Worm (Caenorhabditis elegans) whole organism, L2 larva: ENCODE results near the gene F22E5.23.
"Not testable (repeated sequence)": the region's sequence is repeated elsewhere in the genome, so short reads cannot be mapped to it uniquely, and the experiment has no call there.

Source experiments
- C34F6.9 ChIP-seq: fragments of 150-350 bp; optimal IDR thresholded peaks from 2 replicates; lab custom pipeline; 2014; ENCODE audit warnings: missing biosample characterization, missing genetic modification characterization
- Y55F3AM.14 ChIP-seq: fragments of 200-800 bp; sonication (Bioruptor generic); optimal IDR thresholded peaks from 2 replicates; lab custom pipeline; 2018; ENCODE audit warnings: mild to moderate bottlenecking, missing genetic modification characterization, missing compliant biosample characterization
- alr-1 ChIP-seq: fragments of 150-350 bp; optimal IDR thresholded peaks from 2 replicates; lab custom pipeline; 2014; ENCODE audit warnings: missing biosample characterization, missing genetic modification characterization
- aly-2 ChIP-seq: fragments of 150-350 bp; optimal IDR thresholded peaks from 2 replicates; lab custom pipeline; 2014; ENCODE audit warnings: missing biosample characterization, missing genetic modification characterization
- dmd-4 ChIP-seq: sonication (generic microtip); optimal IDR thresholded peaks from 2 replicates; lab custom pipeline; 2017; ENCODE audit warnings: missing biosample characterization, missing genetic modification characterization
- elt-3 ChIP-seq: sonication (generic microtip); optimal IDR thresholded peaks from 2 replicates; lab custom pipeline; 2017; ENCODE audit warnings: missing biosample characterization, missing genetic modification characterization
- fos-1 ChIP-seq: fragments of 150-350 bp; optimal IDR thresholded peaks from 2 replicates; lab custom pipeline; 2014; ENCODE audit warnings: missing biosample characterization, missing genetic modification characterization
- nhr-25 ChIP-seq: fragments of 150-350 bp; sonication (generic microtip); optimal IDR thresholded peaks from 3 replicates; lab custom pipeline; 2014; ENCODE audit warnings: missing biosample characterization, missing genetic modification characterization
- nhr-6 ChIP-seq: fragments of 150-350 bp; optimal IDR thresholded peaks from 2 replicates; lab custom pipeline; 2014; ENCODE audit warnings: missing biosample characterization, missing genetic modification characterization
- zag-1 ChIP-seq: fragments of 150-350 bp; optimal IDR thresholded peaks from 2 replicates; lab custom pipeline; 2014; ENCODE audit warnings: missing biosample characterization, missing genetic modification characterization
- ztf-11 ChIP-seq: sonication (generic microtip); optimal IDR thresholded peaks from 2 replicates; lab custom pipeline; 2017; ENCODE audit warnings: missing biosample characterization, missing genetic modification characterization

Gene F22E5.23

DNA sequence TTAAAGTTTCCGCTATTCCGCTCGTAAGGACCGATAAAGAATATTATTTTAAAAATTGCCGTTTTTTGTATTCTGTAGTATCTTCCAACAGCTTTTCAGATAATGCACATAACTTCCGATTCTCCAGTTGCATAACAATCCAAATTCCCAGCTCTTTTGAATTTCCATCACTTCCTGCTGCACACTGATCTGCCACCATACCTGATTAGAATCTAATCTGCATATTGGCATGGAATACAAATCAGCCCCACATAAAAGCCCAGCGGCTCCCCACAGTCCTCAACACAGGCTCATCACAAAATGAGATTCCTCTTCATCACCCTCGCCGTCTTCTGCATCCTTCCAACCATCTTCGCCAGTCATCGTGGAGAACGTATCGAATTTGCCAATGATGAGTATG lies 47.5 kb downstream of the F22E5.23 start, which contains the start of gene nspf-2:
Gene nspf-2, plus strand, starts transcription at position 301 of the 400 bp plus-strand sequence.
- not testable (repeated sequence) for TF ChIP-seq zag-1 (tag; lab: Kevin White, UChicago); ztf-11; fos-1 (tag; lab: Kevin White, UChicago)

DNA sequence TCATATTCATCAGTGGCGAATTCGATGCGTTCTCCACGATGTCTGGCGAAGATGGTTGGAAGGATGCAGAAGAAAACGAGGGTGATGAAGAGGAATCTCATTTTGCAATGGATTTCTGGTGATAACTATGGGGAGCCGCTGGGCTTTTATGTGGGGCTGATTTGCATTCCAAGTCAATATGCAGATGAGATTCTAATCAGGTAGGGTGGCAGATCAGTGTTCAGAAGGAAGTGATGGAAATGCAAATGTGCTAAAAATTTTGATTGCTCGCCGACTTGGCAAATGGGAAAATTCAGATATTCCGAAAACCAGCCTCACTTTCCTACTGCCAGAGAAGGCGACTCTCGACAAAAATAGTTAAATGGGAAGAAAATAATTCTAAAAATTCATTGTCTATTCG lies 49.0 kb downstream of the F22E5.23 start, which contains the start of gene nspf-3:
Gene nspf-3, minus strand, starts transcription at position 101 of the 400 bp plus-strand sequence.
- TF ChIP-seq alr-1 (tag; lab: Kevin White, UChicago) (no peak), nhr-6 (no peak), zag-1 (tag; lab: Kevin White, UChicago) (no peak), C34F6.9 (tag; lab: Kevin White, UChicago) (no peak), dmd-4 (tag; lab: Kevin White, UChicago) (no peak), aly-2 (tag; lab: Kevin White, UChicago) (no peak), Y55F3AM.14 (no peak), elt-3 (tag; lab: Kevin White, UChicago) (no peak), nhr-25 (tag; lab: Kevin White, UChicago) (no peak)
- TF ChIP-seq, all 48 proteins: peak for 0
